Worm (Caenorhabditis elegans) whole organism, young adult: ENCODE measurements around the gene tbg-1.

Source experiments
- F23B12.7 ChIP-seq: sonication (generic microtip); optimal IDR thresholded peaks from 2 replicates; lab custom pipeline; 2017; ENCODE audit warnings: missing genetic modification characterization, mild to moderate bottlenecking, missing compliant biosample characterization, antibody characterized with exemption, moderate library complexity; ENCODE audit not compliant: insufficient read depth
- F49E8.2 ChIP-seq: sonication (generic microtip); optimal IDR thresholded peaks from 3 replicates; lab custom pipeline; 2017; ENCODE audit warnings: missing genetic modification characterization, mild to moderate bottlenecking, missing compliant biosample characterization, antibody characterized with exemption, moderate library complexity; ENCODE audit not compliant: insufficient read depth
- aptf-2 ChIP-seq: fragments of 200-800 bp; sonication (Bioruptor generic); conservative IDR thresholded peaks from 2 replicates; pipeline ENCODE4 v1.3.6; 2022; ENCODE audit warnings: missing genetic modification reagents, missing genetic modification characterization, missing compliant biosample characterization
- attf-5 ChIP-seq: fragments of 200-800 bp; sonication (Bioruptor generic); optimal IDR thresholded peaks from 2 replicates; lab custom pipeline; 2018; ENCODE audit warnings: mild to moderate bottlenecking, missing genetic modification characterization, missing compliant biosample characterization
- cebp-2 ChIP-seq: fragments of 200-800 bp; sonication (Bioruptor generic); IDR thresholded peaks from 2 replicates; pipeline ENCODE4 v1.3.6; 2022; ENCODE audit warnings: missing genetic modification characterization, missing compliant biosample characterization
- nhr-120 ChIP-seq: fragments of 200-800 bp; sonication (Bioruptor generic); IDR thresholded peaks from 2 replicates; pipeline ENCODE4 v1.3.6; 2022; ENCODE audit warnings: missing genetic modification characterization, missing compliant biosample characterization
- sea-2 ChIP-seq: fragments of 200-800 bp; sonication (Bioruptor generic); IDR thresholded peaks from 2 replicates; pipeline ENCODE4 v1.3.6; 2022; ENCODE audit warnings: missing genetic modification characterization, missing compliant biosample characterization
- snpc-4 ChIP-seq, 5 experiments: fragments of 150-350 bp in 1 of 5; sonication (generic microtip) in 4 of 5; optimal IDR thresholded peaks; 2 replicates each; lab custom pipeline; 2014 to 2018; ENCODE audit warnings: missing genetic modification characterization in 5 of 5, missing biosample characterization in 3 of 5, antibody characterized with exemption in 2 of 5, mild to moderate bottlenecking in 2 of 5, missing compliant biosample characterization in 2 of 5, missing genotype in 2 of 5, moderate library complexity in 2 of 5, missing genetic modification reagents in 1 of 5

ce11 chrIII:9590212-9590611 is 38.7 kb downstream of the tbg-1 start:
- TF ChIP-seq nhr-120 (GFP tag; lab: Robert Waterston, UW) (no peak), attf-5 (GFP tag; lab: Kevin White, UChicago) (no peak), sea-2 (no peak), F49E8.2 (tag; lab: Kevin White, UChicago) (no peak), snpc-4 (GFP tag; optimal IDR thresholded peaks at IDR 0.05; lab: Kevin White, UChicago) (no peak), snpc-4 (tag; optimal IDR thresholded peaks at IDR 0.05; lab: Kevin White, UChicago) (no peak), F23B12.7 (tag; lab: Kevin White, UChicago) (no peak), aptf-2 (no peak), cebp-2 (GFP tag; lab: Robert Waterston, UW) (no peak)
